Worm (Caenorhabditis elegans) whole organism, late embryonic: ENCODE data around the gene col-165.

Experiments
- ahr-1 ChIP-seq: sonication (generic microtip); optimal IDR thresholded peaks from 2 replicates; lab custom pipeline; 2016; ENCODE audit warnings: missing genetic modification characterization, missing compliant biosample characterization
- fkh-10 ChIP-seq: fragments of 150-350 bp; optimal IDR thresholded peaks from 2 replicates; lab custom pipeline; 2014; ENCODE audit warnings: missing biosample characterization, missing genetic modification reagents, missing genetic modification characterization
- hlh-15 ChIP-seq: sonication (generic microtip); optimal IDR thresholded peaks from 2 replicates; lab custom pipeline; 2016; ENCODE audit warnings: missing genetic modification characterization, missing compliant biosample characterization
- madf-2 ChIP-seq: sonication (generic microtip); optimal IDR thresholded peaks from 2 replicates; lab custom pipeline; 2017; ENCODE audit warnings: missing genetic modification characterization, missing compliant biosample characterization
- mec-3 ChIP-seq: sonication (generic microtip); optimal IDR thresholded peaks from 2 replicates; lab custom pipeline; 2016; ENCODE audit warnings: borderline replicate concordance, missing genetic modification characterization, missing compliant biosample characterization
- pha-4 ChIP-seq: fragments of 150-350 bp; optimal IDR thresholded peaks from 2 replicates; lab custom pipeline; 2018; ENCODE audit warnings: missing biosample characterization, missing genetic modification reagents, missing genetic modification characterization

- TF ChIP-seq pha-4: no peak
- TF ChIP-seq mec-3: no peak
- no peak for TF ChIP-seq hlh-15 (tag; lab: Kevin White, UChicago)
- TF ChIP-seq madf-2 (tag; lab: Kevin White, UChicago): no peak
- no peak for TF ChIP-seq fkh-10 (GFP tag; lab: Kevin White, UChicago)
- no peak for TF ChIP-seq ahr-1 (tag; lab: Kevin White, UChicago)
Observed at ce11 chrX:4357467-4357866, 4.0 kb downstream of the col-165 start, which contains the start of gene F14H12.6.
